Worm (Caenorhabditis elegans): Measurements from ENCODE around the gene str-135.

ce11 chrV:8307013-8307412 is 26.3 kb upstream of the str-135 start:
- TF ChIP-seq cey-2 (tag; optimal IDR thresholded peaks at IDR 0.05; ENCODE audit: borderline replicate concordance, insufficient read depth) (no peak), lin-13 (GFP tag; optimal IDR thresholded peaks at IDR 0.05) (no peak)

Measured in whole organism, L4 larva.